Fruit fly (Drosophila melanogaster): Measurements from ENCODE around the gene PIG-C.

Gene PIG-C

dm6 chr3L:3319992-3320732 is 1.1 kb upstream of the PIG-C start:
- no peak for TF ChIP-seq psq (optimal IDR thresholded peaks at IDR 0.05)
- TF ChIP-seq insv (optimal IDR thresholded peaks at IDR 0.05) = no peak

dm6 chr3L:3316441-3316840 is 2.6 kb downstream of the PIG-C start, which contains the start of gene Drsl5:
Drsl5 (plus strand) TSS chr3L:3316781.
- TF ChIP-seq h (optimal IDR thresholded peaks at IDR 0.05) (no peak), psq (optimal IDR thresholded peaks at IDR 0.05) (no peak), Myc (optimal IDR thresholded peaks at IDR 0.05) (no peak), ttk (optimal IDR thresholded peaks at IDR 0.05) (no peak), insv (optimal IDR thresholded peaks at IDR 0.05) (no peak), Sin3A (optimal IDR thresholded peaks at IDR 0.05) (no peak)

- no peak for TF ChIP-seq Sin3A (optimal IDR thresholded peaks at IDR 0.05)
Measured at dm6 chr3L:3315288-3315687, 3.7 kb downstream of the PIG-C start, which contains the start of gene Drsl4. Drsl4 (plus strand) TSS chr3L:3315620.

dm6 chr3L:3314696-3315095 is 4.3 kb downstream of the PIG-C start, which contains the start of gene Drsl3:
Drsl3 (plus strand) TSS chr3L:3314996.
- no peak for TF ChIP-seq ttk (optimal IDR thresholded peaks at IDR 0.05)
- TF ChIP-seq Sin3A (optimal IDR thresholded peaks at IDR 0.05) = no peak
- no peak for TF ChIP-seq h (optimal IDR thresholded peaks at IDR 0.05)
- TF ChIP-seq psq (optimal IDR thresholded peaks at IDR 0.05) = no peak
- TF ChIP-seq Myc (optimal IDR thresholded peaks at IDR 0.05) = no peak
- TF ChIP-seq insv (optimal IDR thresholded peaks at IDR 0.05) = no peak

dm6 chr3L:3314049-3314448 is 5.0 kb downstream of the PIG-C start, which contains the start of gene Drsl2:
Drsl2 (plus strand) TSS chr3L:3314349.
- TF ChIP-seq psq (optimal IDR thresholded peaks at IDR 0.05) (no peak), h (optimal IDR thresholded peaks at IDR 0.05) (no peak), Myc (optimal IDR thresholded peaks at IDR 0.05) (no peak), insv (optimal IDR thresholded peaks at IDR 0.05) (no peak), Sin3A (optimal IDR thresholded peaks at IDR 0.05) (no peak), ttk (optimal IDR thresholded peaks at IDR 0.05) (no peak)

- no peak for TF ChIP-seq Myc (optimal IDR thresholded peaks at IDR 0.05)
Measured at dm6 chr3L:3308676-3309613, 10.1 kb downstream of the PIG-C start.

dm6 chr3L:3307593-3307992 is 11.4 kb downstream of the PIG-C start:
- TF ChIP-seq insv (optimal IDR thresholded peaks at IDR 0.05) = no peak
- TF ChIP-seq Myc (optimal IDR thresholded peaks at IDR 0.05) = no peak
- no peak for TF ChIP-seq h (optimal IDR thresholded peaks at IDR 0.05)
- no peak for TF ChIP-seq psq (optimal IDR thresholded peaks at IDR 0.05)
- no peak for TF ChIP-seq ttk (optimal IDR thresholded peaks at IDR 0.05)
- no peak for TF ChIP-seq Sin3A (optimal IDR thresholded peaks at IDR 0.05)

- no peak for TF ChIP-seq insv (optimal IDR thresholded peaks at IDR 0.05)
- TF ChIP-seq ttk (optimal IDR thresholded peaks at IDR 0.05) = no peak
- no peak for TF ChIP-seq psq (optimal IDR thresholded peaks at IDR 0.05)
- no peak for TF ChIP-seq Sin3A (optimal IDR thresholded peaks at IDR 0.05)
Measured at dm6 chr3L:3306515-3306914, 12.5 kb downstream of the PIG-C start.

- no peak for TF ChIP-seq Myc (optimal IDR thresholded peaks at IDR 0.05)
- no peak for TF ChIP-seq ttk (optimal IDR thresholded peaks at IDR 0.05)
- no peak for TF ChIP-seq Sin3A (optimal IDR thresholded peaks at IDR 0.05)
- no peak for TF ChIP-seq insv (optimal IDR thresholded peaks at IDR 0.05)
- no peak for TF ChIP-seq h (optimal IDR thresholded peaks at IDR 0.05)
- no peak for TF ChIP-seq psq (optimal IDR thresholded peaks at IDR 0.05)
Measured at dm6 chr3L:3305430-3305829, 13.6 kb downstream of the PIG-C start.

dm6 chr3L:3304740-3305139 is 14.3 kb downstream of the PIG-C start:
- TF ChIP-seq psq (optimal IDR thresholded peaks at IDR 0.05) = no peak
- TF ChIP-seq ttk (optimal IDR thresholded peaks at IDR 0.05) = no peak
- TF ChIP-seq Myc (optimal IDR thresholded peaks at IDR 0.05) = no peak
- TF ChIP-seq Sin3A (optimal IDR thresholded peaks at IDR 0.05) = no peak
- no peak for TF ChIP-seq insv (optimal IDR thresholded peaks at IDR 0.05)
- TF ChIP-seq h (optimal IDR thresholded peaks at IDR 0.05) = no peak

- TF ChIP-seq Sin3A (optimal IDR thresholded peaks at IDR 0.05) (no peak), ttk (optimal IDR thresholded peaks at IDR 0.05) (no peak), Myc (optimal IDR thresholded peaks at IDR 0.05) (no peak), psq (optimal IDR thresholded peaks at IDR 0.05) (no peak), insv (optimal IDR thresholded peaks at IDR 0.05) (no peak), h (optimal IDR thresholded peaks at IDR 0.05) (no peak)
Measured at dm6 chr3L:3303534-3304459, 15.2 kb downstream of the PIG-C start, which contains the start of gene ZnT63C. ZnT63C (plus strand) TSS chr3L:3303708.

dm6 chr3L:3303087-3303526 is 15.9 kb downstream of the PIG-C start, which contains the start of gene CG14968:
CG14968 (minus strand) TSS chr3L:3303112.
- TF ChIP-seq ttk (optimal IDR thresholded peaks at IDR 0.05) = no peak
- TF ChIP-seq psq (optimal IDR thresholded peaks at IDR 0.05) = no peak
- TF ChIP-seq insv (optimal IDR thresholded peaks at IDR 0.05) = no peak
- no peak for TF ChIP-seq Myc (optimal IDR thresholded peaks at IDR 0.05)
- no peak for TF ChIP-seq h (optimal IDR thresholded peaks at IDR 0.05)
- TF ChIP-seq Sin3A (optimal IDR thresholded peaks at IDR 0.05) = no peak
